Worm (Caenorhabditis elegans) whole organism, late embryonic: ENCODE measurements around the gene mip-2.

Source experiments
- K09A11.1 ChIP-seq: sonication (generic microtip); optimal IDR thresholded peaks from 2 replicates; lab custom pipeline; 2017; ENCODE audit warnings: antibody characterized with exemption, mild to moderate bottlenecking, missing genetic modification characterization, missing compliant biosample characterization; ENCODE audit not compliant: insufficient read depth
- Y22D7AL.16 ChIP-seq: sonication (generic microtip); optimal IDR thresholded peaks from 2 replicates; lab custom pipeline; 2016; ENCODE audit warnings: missing genetic modification characterization, missing compliant biosample characterization
- ceh-14 ChIP-seq: sonication (generic microtip); optimal IDR thresholded peaks from 2 replicates; lab custom pipeline; 2016; ENCODE audit warnings: missing genotype, missing genetic modification characterization, missing compliant biosample characterization
- ceh-19 ChIP-seq: fragments of 200-800 bp; sonication (Bioruptor generic); optimal IDR thresholded peaks from 2 replicates; lab custom pipeline; 2018; ENCODE audit warnings: mild to moderate bottlenecking, missing genetic modification characterization, missing compliant biosample characterization
- ceh-2 ChIP-seq: sonication (generic microtip); optimal IDR thresholded peaks from 2 replicates; lab custom pipeline; 2016; ENCODE audit warnings: missing genotype, missing genetic modification characterization, missing compliant biosample characterization
- ceh-31 ChIP-seq: sonication (generic microtip); optimal IDR thresholded peaks from 2 replicates; lab custom pipeline; 2016; ENCODE audit warnings: missing genetic modification characterization, missing compliant biosample characterization
- ceh-48 ChIP-seq: sonication (generic microtip); optimal IDR thresholded peaks from 2 replicates; lab custom pipeline; 2016; ENCODE audit warnings: missing genetic modification characterization, inconsistent platforms, missing compliant biosample characterization
- ceh-6 ChIP-seq: fragments of 200-800 bp; sonication (Bioruptor generic); optimal IDR thresholded peaks from 2 replicates; lab custom pipeline; 2018; ENCODE audit warnings: mild to moderate bottlenecking, missing genetic modification characterization, missing compliant biosample characterization
- ceh-9 ChIP-seq: sonication (generic microtip); optimal IDR thresholded peaks from 2 replicates; lab custom pipeline; 2016; ENCODE audit warnings: mild to moderate bottlenecking, missing genetic modification characterization, inconsistent platforms, missing compliant biosample characterization
- che-1 ChIP-seq: sonication (generic microtip); optimal IDR thresholded peaks from 2 replicates; lab custom pipeline; 2016; ENCODE audit warnings: mild to moderate bottlenecking, missing genetic modification characterization, missing compliant biosample characterization
- dmd-4 ChIP-seq: sonication (generic microtip); optimal IDR thresholded peaks from 2 replicates; lab custom pipeline; 2016; ENCODE audit warnings: borderline replicate concordance, missing genetic modification characterization, missing compliant biosample characterization
- dve-1 ChIP-seq: sonication (generic microtip); optimal IDR thresholded peaks from 2 replicates; lab custom pipeline; 2017; ENCODE audit warnings: antibody characterized with exemption, mild to moderate bottlenecking, missing genetic modification characterization, missing compliant biosample characterization
- elt-2 ChIP-seq: sonication (generic microtip); optimal IDR thresholded peaks from 2 replicates; lab custom pipeline; 2016; ENCODE audit warnings: missing genetic modification reagents, missing genetic modification characterization, missing compliant biosample characterization
- fax-1 ChIP-seq: sonication (generic microtip); optimal IDR thresholded peaks from 2 replicates; lab custom pipeline; 2016; ENCODE audit warnings: missing genotype, missing genetic modification characterization, missing compliant biosample characterization
- fkh-6 ChIP-seq: sonication (generic microtip); optimal IDR thresholded peaks from 2 replicates; lab custom pipeline; 2016; ENCODE audit warnings: missing genetic modification characterization, missing compliant biosample characterization
- gmeb-2 ChIP-seq: sonication (generic microtip); optimal IDR thresholded peaks from 2 replicates; lab custom pipeline; 2016; ENCODE audit warnings: missing genetic modification characterization, inconsistent platforms, missing compliant biosample characterization
- hlh-30 ChIP-seq: sonication (generic microtip); optimal IDR thresholded peaks from 2 replicates; lab custom pipeline; 2017; ENCODE audit warnings: antibody characterized with exemption, missing genetic modification characterization, missing compliant biosample characterization; ENCODE audit not compliant: insufficient read depth
- hlh-8 ChIP-seq: sonication (generic microtip); optimal IDR thresholded peaks from 2 replicates; lab custom pipeline; 2016; ENCODE audit warnings: missing genotype, missing genetic modification characterization, missing compliant biosample characterization
- lim-6 ChIP-seq: sonication (generic microtip); optimal IDR thresholded peaks from 2 replicates; lab custom pipeline; 2016; ENCODE audit warnings: missing genetic modification characterization, missing compliant biosample characterization
- lin-11 ChIP-seq: fragments of 200-800 bp; sonication (Bioruptor generic); optimal IDR thresholded peaks from 2 replicates; lab custom pipeline; 2018; ENCODE audit warnings: mild to moderate bottlenecking, missing genetic modification characterization, missing compliant biosample characterization
- mec-3 ChIP-seq: sonication (generic microtip); optimal IDR thresholded peaks from 2 replicates; lab custom pipeline; 2016; ENCODE audit warnings: borderline replicate concordance, missing genetic modification characterization, missing compliant biosample characterization
- pat-9 ChIP-seq: fragments of 200-800 bp; sonication (Bioruptor generic); optimal IDR thresholded peaks from 2 replicates; lab custom pipeline; 2018; ENCODE audit warnings: mild to moderate bottlenecking, missing genetic modification characterization, moderate library complexity, missing compliant biosample characterization
- pax-1 ChIP-seq: fragments of 150-350 bp; optimal IDR thresholded peaks from 2 replicates; lab custom pipeline; 2014; ENCODE audit warnings: missing biosample characterization, missing genetic modification characterization
- pha-2 ChIP-seq: sonication (generic microtip); optimal IDR thresholded peaks from 2 replicates; lab custom pipeline; 2017; ENCODE audit warnings: mild to moderate bottlenecking, missing genetic modification characterization, missing compliant biosample characterization
- ref-2 ChIP-seq: sonication (generic microtip); optimal IDR thresholded peaks from 2 replicates; lab custom pipeline; 2016; ENCODE audit warnings: missing genetic modification characterization, missing compliant biosample characterization
- sdc-2 ChIP-seq: sonication (generic microtip); optimal IDR thresholded peaks from 2 replicates; lab custom pipeline; 2016; ENCODE audit warnings: missing genotype, missing genetic modification characterization, missing compliant biosample characterization
- sox-2 ChIP-seq: fragments of 200-800 bp; sonication (Bioruptor generic); IDR thresholded peaks from 2 replicates; pipeline ENCODE4 v1.3.6; 2022; ENCODE audit warnings: missing genetic modification reagents, missing genetic modification characterization, missing compliant biosample characterization
- tbx-7 ChIP-seq: sonication (generic microtip); optimal IDR thresholded peaks from 2 replicates; lab custom pipeline; 2016; ENCODE audit warnings: missing genotype, missing genetic modification characterization, missing compliant biosample characterization
- unc-86 ChIP-seq: sonication (generic microtip); optimal IDR thresholded peaks from 2 replicates; lab custom pipeline; 2016; ENCODE audit warnings: missing genetic modification characterization, missing compliant biosample characterization
- zip-5 ChIP-seq: sonication (generic microtip); optimal IDR thresholded peaks from 2 replicates; lab custom pipeline; 2016; ENCODE audit warnings: missing genetic modification characterization, missing compliant biosample characterization

mip-2 gene

ce11 chrV:13620676-13621075, 51.1 kb downstream of the mip-2 start, which contains the start of gene F53F4.15:
F53F4.15 (plus strand) TSS chrV:13620976.
- no peak for TF ChIP-seq ceh-9 (tag; lab: Kevin White, UChicago)
- TF ChIP-seq gmeb-2 (tag; lab: Kevin White, UChicago), result no peak
- TF ChIP-seq pat-9 (tag; lab: Kevin White, UChicago), result no peak
- TF ChIP-seq ceh-19 (GFP tag; lab: Kevin White, UChicago), result no peak
- no peak for TF ChIP-seq ceh-2 (tag; lab: Kevin White, UChicago)
- no peak for TF ChIP-seq ceh-14 (tag; lab: Kevin White, UChicago)
- no peak for TF ChIP-seq pax-1
- no peak for TF ChIP-seq hlh-30 (tag; lab: Kevin White, UChicago)
- TF ChIP-seq lin-11 (tag; lab: Kevin White, UChicago), result no peak
- TF ChIP-seq pha-2, result no peak
- TF ChIP-seq zip-5 (tag; lab: Kevin White, UChicago), result no peak
- no peak for TF ChIP-seq ref-2 (tag; lab: Kevin White, UChicago)
- TF ChIP-seq elt-2 (tag; lab: Kevin White, UChicago), result no peak
- TF ChIP-seq ceh-48 (tag; lab: Kevin White, UChicago), result no peak
- no peak for TF ChIP-seq mec-3 (tag; lab: Kevin White, UChicago)
- no peak for TF ChIP-seq unc-86 (tag; lab: Kevin White, UChicago)
- no peak for TF ChIP-seq dmd-4 (tag; lab: Kevin White, UChicago)
- no peak for TF ChIP-seq dve-1 (tag; lab: Kevin White, UChicago)
- TF ChIP-seq che-1 (tag; lab: Kevin White, UChicago), result no peak
- TF ChIP-seq hlh-8 (tag; lab: Kevin White, UChicago), result no peak

DNA sequence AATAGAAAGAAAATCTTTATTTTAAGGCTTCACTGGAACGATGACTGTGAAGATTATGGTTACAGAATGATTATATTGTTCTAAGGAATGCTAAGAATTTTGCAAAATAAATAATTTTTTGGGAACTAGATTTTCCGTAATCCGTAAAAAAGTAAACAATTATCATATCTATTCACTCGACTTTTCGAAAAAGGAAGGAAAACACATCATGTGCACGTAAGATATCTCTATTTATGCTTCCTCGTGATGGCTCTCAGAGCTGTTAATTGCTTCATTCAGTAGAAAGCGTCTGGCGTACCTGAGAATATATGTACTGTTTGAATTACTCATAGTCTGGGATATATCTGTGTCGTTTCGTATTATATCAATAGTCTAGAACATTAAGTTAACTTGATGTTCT, 52.0 kb downstream of the mip-2 start, which contains the start of gene srd-11:
Gene srd-11 (minus strand): TSS at position 101 of the 400 bp plus-strand sequence.
- TF ChIP-seq K09A11.1 (tag; lab: Kevin White, UChicago), result no peak
- no peak for TF ChIP-seq ref-2 (tag; lab: Kevin White, UChicago)
- no peak for TF ChIP-seq ceh-19 (GFP tag; lab: Kevin White, UChicago)
- no peak for TF ChIP-seq fax-1 (tag; lab: Kevin White, UChicago)
- TF ChIP-seq sox-2 (GFP tag; lab: Robert Waterston, UW), result no peak
- TF ChIP-seq ceh-31, result no peak
- no peak for TF ChIP-seq dve-1 (tag; lab: Kevin White, UChicago)
- TF ChIP-seq fkh-6 (tag; lab: Kevin White, UChicago), result no peak
- no peak for TF ChIP-seq tbx-7 (tag; lab: Kevin White, UChicago)
- TF ChIP-seq mec-3 (tag; lab: Kevin White, UChicago), result no peak
- no peak for TF ChIP-seq sdc-2 (tag; lab: Kevin White, UChicago)
- no peak for TF ChIP-seq ceh-14 (tag; lab: Kevin White, UChicago)
- no peak for TF ChIP-seq lim-6 (tag; lab: Kevin White, UChicago)
- TF ChIP-seq pax-1, result no peak
- TF ChIP-seq Y22D7AL.16, result no peak
- TF ChIP-seq ceh-6 (GFP tag; lab: Kevin White, UChicago), result no peak
